Worm (Caenorhabditis elegans) whole organism, late embryonic: ENCODE data around the gene col-107.

Experiments
- ama-1 ChIP-seq: fragments of 150-350 bp; optimal IDR thresholded peaks from 2 replicates; lab custom pipeline; 2014
- mec-3 ChIP-seq: sonication (generic microtip); optimal IDR thresholded peaks from 2 replicates; lab custom pipeline; 2016; ENCODE audit warnings: borderline replicate concordance, missing genetic modification characterization, missing compliant biosample characterization
- nhr-11 ChIP-seq: fragments of 150-350 bp; optimal IDR thresholded peaks from 2 replicates; lab custom pipeline; 2014; ENCODE audit warnings: missing biosample characterization, missing genetic modification characterization
- pqm-1 ChIP-seq: sonication (generic microtip); optimal IDR thresholded peaks from 2 replicates; lab custom pipeline; 2016; ENCODE audit warnings: missing genetic modification characterization, missing compliant biosample characterization

DNA sequence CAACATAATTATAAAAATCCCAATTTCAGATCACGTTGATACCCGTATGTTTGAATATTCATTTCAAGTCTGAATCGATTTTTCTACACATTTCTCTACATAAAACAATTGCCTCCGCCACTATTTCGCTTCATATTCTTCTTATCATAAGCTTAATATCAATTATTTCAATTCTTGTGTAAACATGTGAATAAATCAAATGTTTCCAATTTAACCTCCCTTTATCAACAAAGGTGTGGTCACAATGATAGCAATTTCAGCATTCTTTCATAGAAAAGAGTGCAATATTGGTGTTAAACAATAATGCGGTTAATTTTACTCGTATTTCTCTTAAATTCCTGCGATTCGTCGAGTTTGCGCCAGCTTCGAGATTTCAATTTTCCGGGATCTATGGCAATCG lies 11.4 kb downstream of the col-107 start, which contains the start of gene Y41D4B.17:
- TF ChIP-seq mec-3 (tag; lab: Kevin White, UChicago) (no peak), pqm-1 (no peak), ama-1 (lab: Kevin White, UChicago) (no peak), nhr-11 (tag; lab: Kevin White, UChicago) (no peak)
